Worm (Caenorhabditis elegans) whole organism, L1 larva: ENCODE data around the gene fipr-11.

Experiments used
- ceh-90 ChIP-seq: sonication (generic microtip); optimal IDR thresholded peaks from 2 replicates; lab custom pipeline; 2016; ENCODE audit warnings: missing genetic modification characterization, missing compliant biosample characterization
- dpl-1 ChIP-seq, 3 experiments: fragments of 150-350 bp in 2 of 3; sonication (generic microtip) in 1 of 3; optimal IDR thresholded peaks; 2 replicates each; lab custom pipeline; 2014 to 2017; ENCODE audit warnings: missing biosample characterization in 3 of 3, missing genetic modification characterization in 3 of 3, missing genetic modification reagents in 3 of 3
- efl-1 ChIP-seq, 4 experiments: fragments of 150-350 bp; optimal IDR thresholded peaks in 3 of 4; peaks in 1 of 4; 1 replicate in 1 of 4; 2 replicates in 3 of 4; lab custom pipeline; 2014; ENCODE audit warnings: missing biosample characterization in 2 of 4, missing genetic modification characterization in 2 of 4, missing genetic modification reagents in 2 of 4
- elt-3 ChIP-seq, 6 experiments: fragments of 150-350 bp in 1 of 6; sonication (generic microtip); optimal IDR thresholded peaks; 2 replicates each; lab custom pipeline; 2017 to 2018; ENCODE audit warnings: missing biosample characterization in 6 of 6, missing genetic modification characterization in 6 of 6, inconsistent platforms in 1 of 6
- hpl-2 ChIP-seq: fragments of 150-350 bp; optimal IDR thresholded peaks from 2 replicates; lab custom pipeline; 2014; ENCODE audit warnings: missing biosample characterization, missing genetic modification reagents, missing genetic modification characterization
- jun-1 ChIP-seq: fragments of 150-350 bp; optimal IDR thresholded peaks from 2 replicates; lab custom pipeline; 2014; ENCODE audit warnings: missing biosample characterization, missing genetic modification reagents, missing genetic modification characterization
- lin-35 ChIP-seq, 2 experiments: fragments of 150-350 bp; optimal IDR thresholded peaks; 2 replicates each; lab custom pipeline; 2014; ENCODE audit warnings: missing biosample characterization in 2 of 2, missing genetic modification characterization in 2 of 2, missing genetic modification reagents in 2 of 2
- mdl-1 ChIP-seq, 2 experiments: fragments of 150-350 bp; optimal IDR thresholded peaks; 2 replicates each; lab custom pipeline; 2014 to 2017; ENCODE audit warnings: missing biosample characterization in 2 of 2, missing genetic modification characterization in 2 of 2, inconsistent platforms in 1 of 2
- nhr-76 ChIP-seq: sonication (generic microtip); optimal IDR thresholded peaks from 2 replicates; lab custom pipeline; 2017; ENCODE audit warnings: missing biosample characterization, missing genetic modification characterization
- skn-1 ChIP-seq: fragments of 150-350 bp; optimal IDR thresholded peaks from 2 replicates; lab custom pipeline; 2014; ENCODE audit warnings: missing biosample characterization, missing genetic modification characterization

- peak; percentile 69 to 92 for TF ChIP-seq lin-35 (GFP tag; optimal IDR thresholded peaks at IDR 0.05; lab: Kevin White, UChicago)
- no peak for TF ChIP-seq nhr-76 (tag; lab: Kevin White, UChicago)
- peak; percentile 60 to 85 for TF ChIP-seq efl-1 (optimal IDR thresholded peaks at IDR 0.05; lab: Kevin White, UChicago)
- TF ChIP-seq efl-1 (GFP tag; optimal IDR thresholded peaks at IDR 0.05 in 1 of 2; lab: Kevin White, UChicago): peak; percentile 78 to 98
- TF ChIP-seq dpl-1 (GFP tag; optimal IDR thresholded peaks at IDR 0.05; lab: Kevin White, UChicago): peak; percentile 72 to 87 (median 82)
- no peak for TF ChIP-seq skn-1 (tag; lab: Kevin White, UChicago)
- TF ChIP-seq elt-3 (tag; optimal IDR thresholded peaks at IDR 0.05; lab: Kevin White, UChicago): no peak
- no peak for TF ChIP-seq jun-1 (tag; lab: Kevin White, UChicago)
- no peak for TF ChIP-seq hpl-2
- no peak for TF ChIP-seq ceh-90 (tag; lab: Kevin White, UChicago)
- TF ChIP-seq mdl-1 (tag; optimal IDR thresholded peaks at IDR 0.05; lab: Kevin White, UChicago): peak in 1 of 2 experiments; percentile 16
These were observed 24.6 kb upstream of the fipr-11 start, which contains the start of the genes rmh-2 and suds-3 for ce11 chrV:9930612-9931065.
